Worm (Caenorhabditis elegans) whole organism, young adult: Measurements from ENCODE around the gene glr-5.

Experiments
- D2030.7 ChIP-seq: fragments of 200-800 bp; sonication (Bioruptor generic); IDR thresholded peaks from 2 replicates; pipeline ENCODE4 v1.3.6; 2022; ENCODE audit warnings: missing genetic modification reagents, missing genetic modification characterization, missing compliant biosample characterization
- F57C9.4 ChIP-seq: sonication (generic microtip); optimal IDR thresholded peaks from 2 replicates; lab custom pipeline; 2017; ENCODE audit warnings: mild to moderate bottlenecking, missing genetic modification characterization, missing compliant biosample characterization
- Y95B8A.8 ChIP-seq: fragments of 200-800 bp; sonication (Bioruptor generic); IDR thresholded peaks from 2 replicates; pipeline ENCODE4 v1.3.6; 2022; ENCODE audit warnings: missing genetic modification reagents, missing genetic modification characterization, missing compliant biosample characterization
- akir-1 ChIP-seq: fragments of 200-800 bp; sonication (Bioruptor generic); optimal IDR thresholded peaks from 2 replicates; lab custom pipeline; 2018; ENCODE audit warnings: mild to moderate bottlenecking, missing genetic modification characterization, moderate library complexity, missing compliant biosample characterization
- aptf-2 ChIP-seq: fragments of 200-800 bp; sonication (Bioruptor generic); conservative IDR thresholded peaks from 2 replicates; pipeline ENCODE4 v1.3.6; 2022; ENCODE audit warnings: missing genetic modification reagents, missing genetic modification characterization, missing compliant biosample characterization
- attf-3 ChIP-seq: fragments of 200-800 bp; sonication (Bioruptor generic); conservative IDR thresholded peaks from 2 replicates; pipeline ENCODE4 v1.3.6; 2022; ENCODE audit warnings: missing genetic modification reagents, missing genetic modification characterization, missing compliant biosample characterization
- bed-1 ChIP-seq: fragments of 200-800 bp; sonication (Bioruptor generic); IDR thresholded peaks from 2 replicates; pipeline ENCODE4 v1.3.6; 2022; ENCODE audit warnings: missing genetic modification reagents, missing genetic modification characterization, missing compliant biosample characterization
- bed-2 ChIP-seq: fragments of 200-800 bp; sonication (Bioruptor generic); IDR thresholded peaks from 2 replicates; pipeline ENCODE4 v1.3.6; 2022; ENCODE audit warnings: missing genetic modification reagents, missing genetic modification characterization, missing compliant biosample characterization
- cebp-1 ChIP-seq, 2 experiments: fragments of 200-800 bp in 1 of 2; sonication (Bioruptor generic) in 1 of 2; sonication (generic microtip) in 1 of 2; IDR thresholded peaks in 1 of 2; optimal IDR thresholded peaks in 1 of 2; 2 replicates each; pipeline versions ENCODE4 v1.3.6 to Lab custom; 2017 to 2022; ENCODE audit warnings: missing compliant biosample characterization in 2 of 2, missing genetic modification characterization in 2 of 2, mild to moderate bottlenecking in 1 of 2, missing genetic modification reagents in 1 of 2, moderate library complexity in 1 of 2
- ceh-91 ChIP-seq: fragments of 200-800 bp; sonication (Bioruptor generic); IDR thresholded peaks from 2 replicates; pipeline ENCODE4 v1.3.6; 2022; ENCODE audit warnings: missing genetic modification reagents, missing genetic modification characterization, missing compliant biosample characterization
- dox-1 ChIP-seq: fragments of 200-800 bp; sonication (Bioruptor generic); IDR thresholded peaks from 2 replicates; pipeline ENCODE4 v1.3.6; 2022; ENCODE audit warnings: missing genetic modification reagents, missing genetic modification characterization, missing compliant biosample characterization
- dpff-1 ChIP-seq: sonication (generic microtip); optimal IDR thresholded peaks from 2 replicates; lab custom pipeline; 2017; ENCODE audit warnings: mild to moderate bottlenecking, missing genetic modification characterization, missing compliant biosample characterization
- dpl-1 ChIP-seq: fragments of 150-350 bp; optimal IDR thresholded peaks from 2 replicates; lab custom pipeline; 2014; ENCODE audit warnings: missing biosample characterization, missing genetic modification reagents, missing genetic modification characterization
- egrh-3 ChIP-seq: fragments of 200-800 bp; sonication (Bioruptor generic); IDR thresholded peaks from 2 replicates; pipeline ENCODE4 v1.3.6; 2022; ENCODE audit warnings: missing genetic modification reagents, missing genetic modification characterization, missing compliant biosample characterization
- ets-4 ChIP-seq: fragments of 200-800 bp; sonication (Bioruptor generic); optimal IDR thresholded peaks from 2 replicates; lab custom pipeline; 2018; ENCODE audit warnings: mild to moderate bottlenecking, missing genetic modification characterization, missing compliant biosample characterization
- fkh-3 ChIP-seq: sonication (generic microtip); optimal IDR thresholded peaks from 2 replicates; lab custom pipeline; 2016; ENCODE audit warnings: mild to moderate bottlenecking, missing genetic modification characterization, missing compliant biosample characterization
- hlh-26 ChIP-seq: fragments of 200-800 bp; sonication (Bioruptor generic); conservative IDR thresholded peaks from 2 replicates; pipeline ENCODE4 v1.3.6; 2022; ENCODE audit warnings: missing genetic modification reagents, missing genetic modification characterization, missing compliant biosample characterization
- hmg-20 ChIP-seq: fragments of 200-800 bp; sonication (Bioruptor generic); IDR thresholded peaks from 2 replicates; pipeline ENCODE4 v1.3.6; 2022; ENCODE audit warnings: missing genetic modification reagents, missing genetic modification characterization, missing compliant biosample characterization
- lin-35 ChIP-seq, 3 experiments: fragments of 150-350 bp in 2 of 3; sonication (generic microtip) in 1 of 3; optimal IDR thresholded peaks; 2 replicates each; lab custom pipeline; 2014 to 2018; ENCODE audit warnings: missing biosample characterization in 3 of 3, missing genetic modification characterization in 3 of 3, missing genetic modification reagents in 3 of 3
- lin-54 ChIP-seq: fragments of 200-800 bp; sonication (Bioruptor generic); optimal IDR thresholded peaks from 2 replicates; lab custom pipeline; 2018; ENCODE audit warnings: mild to moderate bottlenecking, missing genetic modification characterization, missing compliant biosample characterization
- lir-1 ChIP-seq: fragments of 200-800 bp; sonication (Bioruptor generic); conservative IDR thresholded peaks from 2 replicates; pipeline ENCODE4 v1.3.6; 2022; ENCODE audit warnings: missing genetic modification reagents, missing genetic modification characterization, missing compliant biosample characterization
- lsy-27 ChIP-seq: sonication (generic microtip); optimal IDR thresholded peaks from 2 replicates; lab custom pipeline; 2017; ENCODE audit warnings: missing genetic modification characterization, mild to moderate bottlenecking, missing compliant biosample characterization, antibody characterized with exemption, missing genotype, borderline replicate concordance; ENCODE audit not compliant: insufficient read depth
- nfya-1 ChIP-seq: sonication (generic microtip); optimal IDR thresholded peaks from 2 replicates; lab custom pipeline; 2017; ENCODE audit warnings: antibody characterized with exemption, missing compliant biosample characterization, missing genetic modification characterization, borderline replicate concordance; ENCODE audit not compliant: insufficient read depth
- nhr-80 ChIP-seq: sonication (generic microtip); optimal IDR thresholded peaks from 2 replicates; lab custom pipeline; 2016; ENCODE audit warnings: missing genetic modification characterization, missing compliant biosample characterization
- pha-4 ChIP-seq: fragments of 150-350 bp; sonication (generic microtip); optimal IDR thresholded peaks from 2 replicates; lab custom pipeline; 2014; ENCODE audit warnings: missing biosample characterization, missing genetic modification reagents, missing genetic modification characterization
- rec-8 ChIP-seq, 2 experiments: sonication (generic microtip); optimal IDR thresholded peaks; 2 replicates each; lab custom pipeline; 2016; ENCODE audit warnings: mild to moderate bottlenecking in 2 of 2, missing genetic modification characterization in 2 of 2, missing genetic modification reagents in 2 of 2, missing genotype in 2 of 2, missing biosample characterization in 1 of 2, missing compliant biosample characterization in 1 of 2, moderate library complexity in 1 of 2
- snpc-3.4 ChIP-seq: sonication (generic microtip); optimal IDR thresholded peaks from 2 replicates; lab custom pipeline; 2017; ENCODE audit warnings: missing genetic modification characterization, mild to moderate bottlenecking, missing compliant biosample characterization, antibody characterized with exemption, moderate library complexity, missing genotype, missing genetic modification reagents
- tbx-9 ChIP-seq: sonication (generic microtip); optimal IDR thresholded peaks from 2 replicates; lab custom pipeline; 2016; ENCODE audit warnings: borderline replicate concordance, missing genetic modification characterization, inconsistent platforms, missing compliant biosample characterization
- xnd-1 ChIP-seq: sonication (generic microtip); optimal IDR thresholded peaks from 2 replicates; lab custom pipeline; 2016; ENCODE audit warnings: missing genotype, missing genetic modification reagents, missing genetic modification characterization, missing compliant biosample characterization
- ztf-22 ChIP-seq: fragments of 200-800 bp; sonication (Bioruptor generic); optimal IDR thresholded peaks from 2 replicates; lab custom pipeline; 2018; ENCODE audit warnings: mild to moderate bottlenecking, missing genetic modification characterization, moderate library complexity, missing compliant biosample characterization
- ztf-25 ChIP-seq: fragments of 200-800 bp; sonication (Bioruptor generic); IDR thresholded peaks from 2 replicates; pipeline ENCODE4 v1.3.6; 2022; ENCODE audit warnings: missing genetic modification reagents, missing genetic modification characterization, missing compliant biosample characterization
- ztf-26 ChIP-seq: sonication (generic microtip); optimal IDR thresholded peaks from 2 replicates; lab custom pipeline; 2017; ENCODE audit warnings: missing genetic modification characterization, missing compliant biosample characterization
- ztf-3 ChIP-seq: fragments of 200-800 bp; sonication (Bioruptor generic); optimal IDR thresholded peaks from 2 replicates; lab custom pipeline; 2018; ENCODE audit warnings: mild to moderate bottlenecking, missing genetic modification characterization, missing compliant biosample characterization

The glr-5 gene

DNA sequence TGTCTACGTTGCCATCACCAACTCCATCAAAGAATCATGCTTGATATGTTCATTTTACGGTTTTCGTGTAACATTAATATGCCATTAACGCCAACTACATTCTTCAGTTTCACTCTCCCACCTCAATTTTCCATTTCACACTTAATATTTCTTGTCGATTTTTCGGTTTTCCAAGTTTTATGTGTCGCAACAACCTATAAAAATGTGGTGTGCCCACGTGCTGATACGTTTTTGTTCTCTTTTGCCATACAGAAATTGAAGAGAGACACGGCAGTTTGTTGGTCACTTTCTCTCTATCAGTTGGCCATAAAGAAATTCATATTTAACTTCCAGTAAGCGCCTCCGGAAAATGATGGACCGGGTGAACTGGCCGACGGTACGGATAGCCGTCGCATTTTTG lies 33.6 kb upstream of the glr-5 start, which contains the start of gene cln-3.3:
TSS of gene cln-3.3 (plus strand) at position 334 of the 400 bp plus-strand sequence.
- TF ChIP-seq bed-1 (GFP tag; lab: Robert Waterston, UW) (no peak), ztf-26 (tag; lab: Kevin White, UChicago) (no peak), nhr-80 (tag; lab: Kevin White, UChicago) (peak; percentile 44), fkh-3 (tag; lab: Kevin White, UChicago) (no peak)
- TF ChIP-seq, all 124 proteins: peak for 1

DNA sequence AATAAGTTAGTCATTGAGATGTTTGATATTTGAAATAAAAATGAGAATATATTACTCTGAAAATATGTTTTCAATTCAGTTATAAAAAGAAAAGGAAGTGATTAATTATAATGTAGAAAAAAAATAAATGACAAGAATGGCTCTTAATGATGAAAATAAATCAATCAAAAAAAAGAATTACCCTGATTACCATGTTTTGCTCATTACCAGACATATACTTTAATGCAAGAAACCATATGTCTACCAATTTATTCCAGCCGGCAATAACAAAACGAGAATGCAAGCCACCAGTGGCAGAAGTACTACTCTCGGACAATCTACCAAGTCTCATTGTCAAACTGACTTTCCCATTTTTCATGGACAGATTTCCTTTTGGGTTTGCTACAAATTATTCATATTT lies 32.5 kb upstream of the glr-5 start:
- TF ChIP-seq akir-1 (GFP tag; lab: Kevin White, UChicago) (no peak), nfya-1 (tag; lab: Kevin White, UChicago) (no peak), pha-4 (no peak), ztf-3 (GFP tag; lab: Kevin White, UChicago) (no peak), rec-8 (tag; optimal IDR thresholded peaks at IDR 0.05; lab: Kevin White, UChicago) (no peak), lin-35 (GFP tag; optimal IDR thresholded peaks at IDR 0.05; lab: Kevin White, UChicago) (no peak), ztf-26 (tag; lab: Kevin White, UChicago) (no peak), ztf-22 (GFP tag; lab: Kevin White, UChicago) (no peak), ets-4 (no peak), hmg-20 (no peak), attf-3 (no peak), hlh-26 (no peak), xnd-1 (tag; lab: Kevin White, UChicago) (no peak), lin-54 (GFP tag; lab: Kevin White, UChicago) (no peak), cebp-1 (GFP tag; IDR thresholded peaks at IDR 0.05; lab: Robert Waterston, UW) (no peak), cebp-1 (tag; optimal IDR thresholded peaks at IDR 0.05; lab: Kevin White, UChicago) (no peak), lir-1 (no peak), tbx-9 (tag; lab: Kevin White, UChicago) (no peak), dox-1 (no peak), bed-2 (no peak), dpl-1 (GFP tag; lab: Kevin White, UChicago) (no peak)

DNA sequence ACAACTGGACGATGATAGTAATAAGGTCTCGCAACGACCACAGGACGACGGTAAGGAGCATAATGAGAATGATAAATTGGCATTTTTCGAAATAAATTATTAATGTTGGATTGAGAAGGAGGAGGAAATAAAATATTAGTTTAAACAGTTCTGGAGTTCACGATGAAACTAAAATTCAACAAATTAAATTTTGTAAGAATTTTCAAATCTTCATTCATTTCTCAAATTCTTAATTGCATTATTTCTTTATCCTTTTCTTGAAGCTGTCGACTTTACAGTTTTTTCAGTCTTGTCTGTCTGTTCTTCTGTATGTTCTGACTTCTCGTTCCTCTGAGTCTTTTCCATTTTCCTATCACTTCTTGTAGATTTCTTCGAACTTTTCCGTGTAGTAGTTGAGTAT lies 29.5 kb upstream of the glr-5 start, which contains the start of gene ZC190.7:
TSS of gene ZC190.7 (minus strand) at position 101 of the 400 bp plus-strand sequence.
- TF ChIP-seq bed-1 (GFP tag; lab: Robert Waterston, UW) (no peak), lsy-27 (tag; lab: Kevin White, UChicago) (no peak), cebp-1 (GFP tag; IDR thresholded peaks at IDR 0.05; lab: Robert Waterston, UW) (no peak), cebp-1 (tag; optimal IDR thresholded peaks at IDR 0.05; lab: Kevin White, UChicago) (no peak), dpff-1 (tag; lab: Kevin White, UChicago) (no peak), ztf-25 (GFP tag; lab: Robert Waterston, UW) (no peak), egrh-3 (no peak), dpl-1 (GFP tag; lab: Kevin White, UChicago) (no peak), snpc-3.4 (tag; lab: Kevin White, UChicago) (no peak), F57C9.4 (no peak), Y95B8A.8 (no peak), aptf-2 (GFP tag; lab: Robert Waterston, UW) (no peak), ceh-91 (GFP tag; lab: Robert Waterston, UW) (no peak), D2030.7 (GFP tag; lab: Robert Waterston, UW) (no peak)
- TF ChIP-seq, all 124 proteins: peak for 0

DNA sequence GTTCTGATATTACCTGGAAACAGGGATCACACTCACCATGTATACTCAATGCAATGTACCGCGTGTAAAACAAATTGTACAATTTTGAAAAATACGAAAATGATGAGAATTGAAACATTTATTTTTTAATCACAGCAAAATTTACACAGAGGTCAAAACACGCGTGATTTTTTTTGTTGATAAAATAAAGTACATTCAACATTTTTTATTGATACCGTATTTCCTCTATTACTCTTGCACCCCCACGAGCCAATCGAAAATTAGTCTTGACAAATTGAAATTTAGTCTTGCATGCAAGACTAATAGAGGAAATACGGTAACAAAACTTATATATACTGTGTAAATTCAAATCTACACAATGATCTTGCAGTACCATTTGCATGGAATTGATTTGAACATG lies 28.6 kb upstream of the glr-5 start, which contains the start of gene ZC190.8:
TSS of gene ZC190.8 (minus strand) at position 101 of the 400 bp plus-strand sequence.
- no peak for TF ChIP-seq hlh-26
- TF ChIP-seq, all 124 proteins: peak for 0
